Worm (Caenorhabditis elegans): ENCODE measurements around the gene atx-3.

DNA sequence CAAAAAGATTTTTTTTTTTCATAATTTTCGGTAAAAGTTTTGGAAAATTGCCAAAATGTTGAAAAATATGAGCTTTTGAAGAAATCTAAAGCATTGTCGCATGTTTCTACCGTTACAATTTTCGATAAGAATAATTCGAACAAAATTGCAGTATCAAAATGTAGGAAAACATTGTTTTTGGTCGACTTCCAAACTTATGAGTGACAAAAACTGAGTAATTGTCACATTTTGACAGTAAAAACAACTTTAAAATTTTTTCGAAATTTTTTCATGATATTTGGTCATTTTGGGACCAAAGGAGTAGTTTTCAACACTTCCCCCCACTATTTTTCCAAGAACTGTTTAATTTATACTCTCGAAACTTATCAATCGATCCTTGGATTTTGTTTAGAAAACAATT, 17.3 kb upstream of the atx-3 start, which contains the start of gene fbxa-139:
- TF ChIP-seq snpc-4 (tag; optimal IDR thresholded peaks at IDR 0.05) (no peak), blmp-1 (tag; optimal IDR thresholded peaks at IDR 0.05) (no peak)

Measured in whole organism, mixed stage, embryonic.